Fruit fly (Drosophila melanogaster) whole organism, pupa: ENCODE measurements around the gene CG7953.

Source experiments
- CG10348 ChIP-seq: fragments of 200-800 bp; sonication (Bioruptor generic); IDR thresholded peaks from 2 replicates; pipeline ENCODE4 v1.3.6; 2022; ENCODE audit warnings: missing biosample characterization, missing genetic modification characterization
- CG12605 ChIP-seq: fragments of 200-800 bp; sonication (Bioruptor generic); IDR thresholded peaks from 2 replicates; pipeline ENCODE4 v1.3.6; 2022; ENCODE audit warnings: missing biosample characterization, missing genetic modification characterization
- CG13204 ChIP-seq: fragments of 200-800 bp; sonication (Bioruptor generic); optimal IDR thresholded peaks from 2 replicates; lab custom pipeline; 2018; ENCODE audit warnings: missing biosample characterization, mild to moderate bottlenecking, missing genetic modification characterization, moderate library complexity
- CG14655 ChIP-seq: fragments of 200-800 bp; sonication (Bioruptor generic); optimal IDR thresholded peaks from 3 replicates; lab custom pipeline; 2017; ENCODE audit warnings: mild to moderate bottlenecking, missing biosample characterization, missing genetic modification reagents, missing genetic modification characterization
- CG34367 ChIP-seq: fragments of 200-800 bp; sonication (Bioruptor generic); optimal IDR thresholded peaks from 2 replicates; lab custom pipeline; 2018; ENCODE audit warnings: missing biosample characterization, mild to moderate bottlenecking, missing genetic modification characterization
- CG4496 ChIP-seq: fragments of 200-800 bp; sonication (Bioruptor generic); IDR thresholded peaks from 3 replicates; pipeline ENCODE4 v1.3.6; 2022; ENCODE audit warnings: missing biosample characterization, missing genetic modification characterization

DNA sequence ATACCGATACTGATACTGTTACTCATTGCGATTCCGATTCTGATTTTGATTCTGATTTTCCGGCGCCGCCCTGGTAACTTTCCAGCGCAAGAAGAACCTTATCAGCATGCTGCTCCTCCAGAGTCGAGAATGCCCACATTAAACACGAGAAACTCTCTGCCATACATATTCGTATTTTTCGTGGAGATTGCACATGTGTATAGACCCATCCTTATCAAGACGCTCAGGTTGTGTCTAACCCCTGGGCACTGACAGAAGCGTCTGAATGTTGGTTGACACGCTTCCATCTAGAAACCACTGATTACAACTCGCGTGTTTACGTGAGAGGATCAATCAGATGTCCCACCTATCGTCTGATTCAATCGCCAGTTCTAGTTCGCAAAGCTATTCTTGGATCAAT is 42.6 kb upstream of the CG7953 start:
- TF ChIP-seq CG34367: no peak
- TF ChIP-seq CG12605 (GFP tag; lab: Robert Waterston, UW): no peak
- TF ChIP-seq CG4496 (GFP tag; lab: Robert Waterston, UW): no peak
- TF ChIP-seq CG14655 (GFP tag; lab: Kevin White, UChicago): no peak
- TF ChIP-seq CG13204: no peak
- no peak for TF ChIP-seq CG10348 (GFP tag; lab: Robert Waterston, UW)
